Fruit fly (Drosophila melanogaster): ENCODE measurements around the gene CG12708.

Gene CG12708

dm6 chrX:15653364-15653809, 21.9 kb upstream of the CG12708 start (continued):
- TF ChIP-seq CG2889 (GFP tag; IDR thresholded peaks at IDR 0.05) (no peak), sens (GFP tag) (peak; percentile 11), CG12769 (tag; optimal IDR thresholded peaks at IDR 0.05) (no peak), Gsc (GFP tag; IDR thresholded peaks at IDR 0.05) (no peak), dan (GFP tag; IDR thresholded peaks at IDR 0.05) (no peak), CG6854 (GFP tag; optimal IDR thresholded peaks at IDR 0.05) (no peak), CG13424 (tag; optimal IDR thresholded peaks at IDR 0.05) (peak; percentile 5), CHES-1-like (GFP tag; optimal IDR thresholded peaks at IDR 0.05) (no peak), mirr (GFP tag; optimal IDR thresholded peaks at IDR 0.05) (no peak), CG4707 (GFP tag; optimal IDR thresholded peaks at IDR 0.05) (no peak), Atf6 (GFP tag; IDR thresholded peaks at IDR 0.05) (no peak), ash1 (GFP tag; optimal IDR thresholded peaks at IDR 0.05) (no peak), NfI (GFP tag; optimal IDR thresholded peaks at IDR 0.05) (peak; percentile 51), grau (tag; optimal IDR thresholded peaks at IDR 0.05) (peak; percentile 34), E2f1 (GFP tag; IDR thresholded peaks at IDR 0.05) (no peak), az2 (GFP tag; optimal IDR thresholded peaks at IDR 0.05) (peak; percentile 32), CG6654 (GFP tag; optimal IDR thresholded peaks at IDR 0.05) (no peak), CG1233 (GFP tag; optimal IDR thresholded peaks at IDR 0.05) (no peak), mld (GFP tag; IDR thresholded peaks at IDR 0.05; ENCODE audit: partially characterized antibody) (peak; percentile 67; the same call in 1 of the 3 replicates), D19B (GFP tag; optimal IDR thresholded peaks at IDR 0.05) (peak; percentile 33), CG4328 (GFP tag; optimal IDR thresholded peaks at IDR 0.05) (no peak), kni (GFP tag; optimal IDR thresholded peaks at IDR 0.05) (no peak), CG11085 (GFP tag; IDR thresholded peaks at IDR 0.05) (0 out of 2 replicates have a peak, but pooled peaks have one; percentile 35), Oli (tag; optimal IDR thresholded peaks at IDR 0.05) (peak; percentile 13), CG14710 (tag; optimal IDR thresholded peaks at IDR 0.05) (peak; percentile 10), CG13287 (GFP tag; IDR thresholded peaks at IDR 0.05; ENCODE audit: partially characterized antibody) (peak; percentile 57), NFAT (GFP tag; IDR thresholded peaks at IDR 0.05) (peak; percentile 72), CG34422 (GFP tag; IDR thresholded peaks at IDR 0.05) (peak; percentile 61; the same call in 2 of the 3 replicates), bab2 (GFP tag; optimal IDR thresholded peaks at IDR 0.05) (no peak), zen (tag; optimal IDR thresholded peaks at IDR 0.05) (peak; percentile 61), stc (GFP tag; IDR thresholded peaks at IDR 0.05) (no peak), Pdp1 (GFP tag; optimal IDR thresholded peaks at IDR 0.05) (peak in 1 of 2 experiments; percentile 44), Optix (GFP tag; IDR thresholded peaks at IDR 0.05) (peak; percentile 32; the same call in 1 of the 3 replicates), CG4360 (GFP tag; IDR thresholded peaks at IDR 0.05) (no peak), C15 (GFP tag; IDR thresholded peaks at IDR 0.05) (no peak), CG4730 (GFP tag; IDR thresholded peaks at IDR 0.05) (peak; percentile 26; the same call in 1 of the 2 replicates), exex (tag; optimal IDR thresholded peaks at IDR 0.05) (no peak), CG34224 (GFP tag; IDR thresholded peaks at IDR 0.05; ENCODE audit: partially characterized antibody) (peak; percentile 65; the same call in 1 of the 3 replicates), insv (GFP tag; optimal IDR thresholded peaks at IDR 0.05) (peak in 1 of 2 experiments; percentile 4), CG13624 (GFP tag; optimal IDR thresholded peaks at IDR 0.05) (peak; percentile 4), ci (GFP tag; IDR thresholded peaks at IDR 0.05) (no peak; the same call in 2 of the 3 replicates), pum (GFP tag; optimal IDR thresholded peaks at IDR 0.05) (peak; percentile 32), Lim3 (GFP tag; IDR thresholded peaks at IDR 0.05) (no peak), dpn (GFP tag; optimal IDR thresholded peaks at IDR 0.05) (peak; percentile 8 to 36), ranshi (GFP tag; IDR thresholded peaks at IDR 0.05) (0 out of 2 replicates have a peak, but pooled peaks have one; percentile 22), Rfx (GFP tag; IDR thresholded peaks at IDR 0.05) (peak; percentile 72), CG8478 (optimal IDR thresholded peaks at IDR 0.05) (no peak), sens-2 (GFP tag; IDR thresholded peaks at IDR 0.05) (no peak), CG2875 (GFP tag; optimal IDR thresholded peaks at IDR 0.05) (no peak), Opbp (GFP tag; IDR thresholded peaks at IDR 0.05; ENCODE audit: partially characterized antibody) (no peak), Dbx (GFP tag; IDR thresholded peaks at IDR 0.05) (0 out of 3 replicates have a peak, but pooled peaks have one; percentile 48)
